Worm (Caenorhabditis elegans) whole organism, late embryonic: ENCODE measurements around the gene zif-1.

Experiments used
- C08G9.2 ChIP-seq: sonication (generic microtip); optimal IDR thresholded peaks from 2 replicates; lab custom pipeline; 2016; ENCODE audit warnings: mild to moderate bottlenecking, missing genetic modification characterization, moderate library complexity, missing compliant biosample characterization
- C38D4.7 ChIP-seq: fragments of 200-800 bp; sonication (Bioruptor generic); optimal IDR thresholded peaks from 2 replicates; lab custom pipeline; 2018; ENCODE audit warnings: mild to moderate bottlenecking, missing genetic modification characterization, moderate library complexity, missing compliant biosample characterization
- F13H6.1 ChIP-seq: sonication (generic microtip); optimal IDR thresholded peaks from 2 replicates; lab custom pipeline; 2016; ENCODE audit warnings: missing genetic modification characterization, missing compliant biosample characterization
- K09A11.1 ChIP-seq: sonication (generic microtip); optimal IDR thresholded peaks from 2 replicates; lab custom pipeline; 2017; ENCODE audit warnings: antibody characterized with exemption, mild to moderate bottlenecking, missing genetic modification characterization, missing compliant biosample characterization; ENCODE audit not compliant: insufficient read depth
- Y22D7AL.16 ChIP-seq: sonication (generic microtip); optimal IDR thresholded peaks from 2 replicates; lab custom pipeline; 2016; ENCODE audit warnings: missing genetic modification characterization, missing compliant biosample characterization
- ama-1 ChIP-seq: fragments of 150-350 bp; optimal IDR thresholded peaks from 2 replicates; lab custom pipeline; 2014
- ceh-18 ChIP-seq: sonication (generic microtip); optimal IDR thresholded peaks from 2 replicates; lab custom pipeline; 2016; ENCODE audit warnings: missing genetic modification characterization, missing compliant biosample characterization
- ceh-19 ChIP-seq: fragments of 200-800 bp; sonication (Bioruptor generic); optimal IDR thresholded peaks from 2 replicates; lab custom pipeline; 2018; ENCODE audit warnings: mild to moderate bottlenecking, missing genetic modification characterization, missing compliant biosample characterization
- ceh-24 ChIP-seq: sonication (generic microtip); optimal IDR thresholded peaks from 2 replicates; lab custom pipeline; 2016; ENCODE audit warnings: mild to moderate bottlenecking, missing genetic modification characterization, missing compliant biosample characterization
- ceh-30 ChIP-seq: fragments of 150-350 bp; optimal IDR thresholded peaks from 2 replicates; lab custom pipeline; 2014; ENCODE audit warnings: missing biosample characterization, missing genetic modification characterization
- ceh-45 ChIP-seq: fragments of 200-800 bp; sonication (Bioruptor generic); IDR thresholded peaks from 2 replicates; pipeline ENCODE4 v1.3.6; 2022; ENCODE audit warnings: missing genetic modification reagents, missing genetic modification characterization, missing compliant biosample characterization
- ceh-9 ChIP-seq: sonication (generic microtip); optimal IDR thresholded peaks from 2 replicates; lab custom pipeline; 2016; ENCODE audit warnings: mild to moderate bottlenecking, missing genetic modification characterization, inconsistent platforms, missing compliant biosample characterization
- che-1 ChIP-seq: sonication (generic microtip); optimal IDR thresholded peaks from 2 replicates; lab custom pipeline; 2016; ENCODE audit warnings: mild to moderate bottlenecking, missing genetic modification characterization, missing compliant biosample characterization
- dmd-4 ChIP-seq: sonication (generic microtip); optimal IDR thresholded peaks from 2 replicates; lab custom pipeline; 2016; ENCODE audit warnings: borderline replicate concordance, missing genetic modification characterization, missing compliant biosample characterization
- dve-1 ChIP-seq: sonication (generic microtip); optimal IDR thresholded peaks from 2 replicates; lab custom pipeline; 2017; ENCODE audit warnings: antibody characterized with exemption, mild to moderate bottlenecking, missing genetic modification characterization, missing compliant biosample characterization
- elt-4 ChIP-seq: sonication (generic microtip); optimal IDR thresholded peaks from 2 replicates; lab custom pipeline; 2016; ENCODE audit warnings: missing genetic modification characterization, missing compliant biosample characterization
- ets-4 ChIP-seq: sonication (generic microtip); optimal IDR thresholded peaks from 2 replicates; lab custom pipeline; 2016; ENCODE audit warnings: missing genetic modification characterization, missing compliant biosample characterization
- fax-1 ChIP-seq: sonication (generic microtip); optimal IDR thresholded peaks from 2 replicates; lab custom pipeline; 2016; ENCODE audit warnings: missing genotype, missing genetic modification characterization, missing compliant biosample characterization
- fkh-6 ChIP-seq: sonication (generic microtip); optimal IDR thresholded peaks from 2 replicates; lab custom pipeline; 2016; ENCODE audit warnings: missing genetic modification characterization, missing compliant biosample characterization
- gmeb-2 ChIP-seq: sonication (generic microtip); optimal IDR thresholded peaks from 2 replicates; lab custom pipeline; 2016; ENCODE audit warnings: missing genetic modification characterization, inconsistent platforms, missing compliant biosample characterization
- hlh-13 ChIP-seq: fragments of 200-800 bp; sonication (Bioruptor generic); optimal IDR thresholded peaks from 2 replicates; lab custom pipeline; 2018; ENCODE audit warnings: mild to moderate bottlenecking, missing genetic modification characterization, missing compliant biosample characterization
- hlh-30 ChIP-seq: sonication (generic microtip); optimal IDR thresholded peaks from 2 replicates; lab custom pipeline; 2017; ENCODE audit warnings: antibody characterized with exemption, missing genetic modification characterization, missing compliant biosample characterization; ENCODE audit not compliant: insufficient read depth
- hlh-6 ChIP-seq: sonication (generic microtip); optimal IDR thresholded peaks from 2 replicates; lab custom pipeline; 2016; ENCODE audit warnings: missing genotype, missing genetic modification characterization, missing compliant biosample characterization
- hlh-8 ChIP-seq: sonication (generic microtip); optimal IDR thresholded peaks from 2 replicates; lab custom pipeline; 2016; ENCODE audit warnings: missing genotype, missing genetic modification characterization, missing compliant biosample characterization
- lim-6 ChIP-seq: sonication (generic microtip); optimal IDR thresholded peaks from 2 replicates; lab custom pipeline; 2016; ENCODE audit warnings: missing genetic modification characterization, missing compliant biosample characterization
- mec-3 ChIP-seq: sonication (generic microtip); optimal IDR thresholded peaks from 2 replicates; lab custom pipeline; 2016; ENCODE audit warnings: borderline replicate concordance, missing genetic modification characterization, missing compliant biosample characterization
- nfya-1 ChIP-seq: sonication (generic microtip); optimal IDR thresholded peaks from 2 replicates; lab custom pipeline; 2017; ENCODE audit warnings: missing genetic modification characterization, mild to moderate bottlenecking, missing compliant biosample characterization, antibody characterized with exemption, moderate library complexity
- nhr-232 ChIP-seq: sonication (generic microtip); optimal IDR thresholded peaks from 2 replicates; lab custom pipeline; 2016; ENCODE audit warnings: missing genetic modification characterization, missing compliant biosample characterization
- pat-9 ChIP-seq: fragments of 200-800 bp; sonication (Bioruptor generic); optimal IDR thresholded peaks from 2 replicates; lab custom pipeline; 2018; ENCODE audit warnings: mild to moderate bottlenecking, missing genetic modification characterization, moderate library complexity, missing compliant biosample characterization
- pha-2 ChIP-seq: sonication (generic microtip); optimal IDR thresholded peaks from 2 replicates; lab custom pipeline; 2017; ENCODE audit warnings: mild to moderate bottlenecking, missing genetic modification characterization, missing compliant biosample characterization
- pha-4 ChIP-seq: fragments of 150-350 bp; optimal IDR thresholded peaks from 2 replicates; lab custom pipeline; 2018; ENCODE audit warnings: missing biosample characterization, missing genetic modification reagents, missing genetic modification characterization
- pqm-1 ChIP-seq: sonication (generic microtip); optimal IDR thresholded peaks from 2 replicates; lab custom pipeline; 2016; ENCODE audit warnings: missing genetic modification characterization, missing compliant biosample characterization
- rnt-1 ChIP-seq: sonication (generic microtip); optimal IDR thresholded peaks from 2 replicates; lab custom pipeline; 2016; ENCODE audit warnings: missing genetic modification characterization, missing compliant biosample characterization
- sdc-2 ChIP-seq: sonication (generic microtip); optimal IDR thresholded peaks from 2 replicates; lab custom pipeline; 2016; ENCODE audit warnings: missing genotype, missing genetic modification characterization, missing compliant biosample characterization
- sox-4 ChIP-seq: sonication (generic microtip); optimal IDR thresholded peaks from 2 replicates; lab custom pipeline; 2017; ENCODE audit warnings: mild to moderate bottlenecking, missing genetic modification characterization, inconsistent platforms, missing compliant biosample characterization
- syd-9 ChIP-seq: sonication (generic microtip); optimal IDR thresholded peaks from 2 replicates; lab custom pipeline; 2016; ENCODE audit warnings: mild to moderate bottlenecking, missing genetic modification characterization, moderate library complexity, missing compliant biosample characterization
- tbx-2 ChIP-seq: sonication (generic microtip); optimal IDR thresholded peaks from 2 replicates; lab custom pipeline; 2016; ENCODE audit warnings: missing genetic modification characterization, missing compliant biosample characterization
- ttx-3 ChIP-seq: sonication (generic microtip); optimal IDR thresholded peaks from 2 replicates; lab custom pipeline; 2016; ENCODE audit warnings: missing genetic modification reagents, missing genetic modification characterization, missing compliant biosample characterization
- unc-42 ChIP-seq: sonication (generic microtip); optimal IDR thresholded peaks from 2 replicates; lab custom pipeline; 2016; ENCODE audit warnings: missing genotype, missing genetic modification characterization, missing compliant biosample characterization
- unc-55 ChIP-seq: sonication (generic microtip); optimal IDR thresholded peaks from 2 replicates; lab custom pipeline; 2017; ENCODE audit warnings: missing biosample characterization, missing genetic modification reagents, missing genetic modification characterization

The zif-1 gene

DNA sequence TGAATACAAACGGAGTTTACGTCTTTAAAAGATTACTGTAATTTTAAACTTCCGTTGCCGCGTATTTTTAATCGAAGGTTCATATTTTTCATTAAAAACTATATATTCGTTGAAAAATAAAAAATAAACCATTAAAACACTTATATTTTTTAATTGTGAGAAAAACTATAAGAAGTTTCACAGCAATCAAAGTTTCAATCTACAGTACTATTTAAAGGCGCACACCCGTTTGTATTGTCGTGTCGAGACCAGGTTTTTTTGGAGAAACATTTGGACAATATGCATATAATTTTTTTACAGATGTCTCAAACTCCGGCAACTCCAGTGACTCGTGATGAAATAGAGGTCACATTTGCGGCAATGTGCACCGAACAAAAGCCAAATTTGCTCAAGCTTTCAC is 28.8 kb upstream of the zif-1 start, which contains the start of gene R08D7.5:
TSS of gene R08D7.5 (plus strand) at position 301 of the 400 bp plus-strand sequence.
- no peak for TF ChIP-seq pqm-1 (tag; lab: Kevin White, UChicago)
- TF ChIP-seq che-1 (tag; lab: Kevin White, UChicago): no peak
- TF ChIP-seq fax-1 (tag; lab: Kevin White, UChicago): no peak
- no peak for TF ChIP-seq Y22D7AL.16
- TF ChIP-seq ceh-30 (tag; lab: Kevin White, UChicago): no peak
- no peak for TF ChIP-seq dve-1
- no peak for TF ChIP-seq ceh-19 (GFP tag; lab: Kevin White, UChicago)
- TF ChIP-seq C08G9.2 (tag; lab: Kevin White, UChicago): no peak
- no peak for TF ChIP-seq ceh-24 (tag; lab: Kevin White, UChicago)
- no peak for TF ChIP-seq ceh-9 (tag; lab: Kevin White, UChicago)
- TF ChIP-seq pha-4 (tag; lab: Kevin White, UChicago): no peak
- TF ChIP-seq K09A11.1 (tag; lab: Kevin White, UChicago): no peak
- no peak for TF ChIP-seq rnt-1 (tag; lab: Kevin White, UChicago)
- no peak for TF ChIP-seq lim-6 (tag; lab: Kevin White, UChicago)
- TF ChIP-seq elt-4: no peak
- TF ChIP-seq fkh-6 (tag; lab: Kevin White, UChicago): no peak
- TF ChIP-seq pha-2: no peak

DNA sequence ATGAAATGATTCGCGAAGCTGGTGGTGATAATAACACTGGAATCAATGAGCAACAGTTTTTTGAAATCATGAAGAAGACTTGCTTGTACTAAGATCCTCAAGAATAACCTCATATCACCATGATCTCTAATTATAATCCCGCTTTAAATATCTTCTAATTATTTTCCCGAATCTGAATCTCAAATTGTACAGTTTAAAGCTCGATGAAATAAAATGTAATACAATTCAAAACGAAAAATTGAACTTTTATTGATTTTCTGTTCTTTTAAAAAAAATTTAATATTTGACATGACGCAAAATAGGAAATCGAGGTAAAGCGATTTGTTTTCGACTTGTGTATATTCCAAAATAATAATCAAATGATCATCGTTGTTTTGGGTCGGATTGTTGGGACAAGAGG is 27.7 kb upstream of the zif-1 start:
- no peak for TF ChIP-seq nhr-232 (tag; lab: Kevin White, UChicago)
- no peak for TF ChIP-seq ttx-3 (tag; lab: Kevin White, UChicago)
- TF ChIP-seq ceh-18 (tag; lab: Kevin White, UChicago): no peak
- no peak for TF ChIP-seq unc-42 (tag; lab: Kevin White, UChicago)
- TF ChIP-seq hlh-30: no peak
- no peak for TF ChIP-seq ets-4 (tag; lab: Kevin White, UChicago)
- no peak for TF ChIP-seq C38D4.7 (GFP tag; lab: Kevin White, UChicago)
- no peak for TF ChIP-seq K09A11.1 (tag; lab: Kevin White, UChicago)
- TF ChIP-seq ceh-9 (tag; lab: Kevin White, UChicago): no peak
- no peak for TF ChIP-seq elt-4
- no peak for TF ChIP-seq ceh-30 (tag; lab: Kevin White, UChicago)
- TF ChIP-seq hlh-8 (tag; lab: Kevin White, UChicago): no peak
- no peak for TF ChIP-seq hlh-13
- TF ChIP-seq sdc-2 (tag; lab: Kevin White, UChicago): no peak
- no peak for TF ChIP-seq nfya-1 (tag; lab: Kevin White, UChicago)
- TF ChIP-seq pat-9 (tag; lab: Kevin White, UChicago): no peak
- TF ChIP-seq unc-55 (GFP tag; lab: Kevin White, UChicago): no peak

DNA sequence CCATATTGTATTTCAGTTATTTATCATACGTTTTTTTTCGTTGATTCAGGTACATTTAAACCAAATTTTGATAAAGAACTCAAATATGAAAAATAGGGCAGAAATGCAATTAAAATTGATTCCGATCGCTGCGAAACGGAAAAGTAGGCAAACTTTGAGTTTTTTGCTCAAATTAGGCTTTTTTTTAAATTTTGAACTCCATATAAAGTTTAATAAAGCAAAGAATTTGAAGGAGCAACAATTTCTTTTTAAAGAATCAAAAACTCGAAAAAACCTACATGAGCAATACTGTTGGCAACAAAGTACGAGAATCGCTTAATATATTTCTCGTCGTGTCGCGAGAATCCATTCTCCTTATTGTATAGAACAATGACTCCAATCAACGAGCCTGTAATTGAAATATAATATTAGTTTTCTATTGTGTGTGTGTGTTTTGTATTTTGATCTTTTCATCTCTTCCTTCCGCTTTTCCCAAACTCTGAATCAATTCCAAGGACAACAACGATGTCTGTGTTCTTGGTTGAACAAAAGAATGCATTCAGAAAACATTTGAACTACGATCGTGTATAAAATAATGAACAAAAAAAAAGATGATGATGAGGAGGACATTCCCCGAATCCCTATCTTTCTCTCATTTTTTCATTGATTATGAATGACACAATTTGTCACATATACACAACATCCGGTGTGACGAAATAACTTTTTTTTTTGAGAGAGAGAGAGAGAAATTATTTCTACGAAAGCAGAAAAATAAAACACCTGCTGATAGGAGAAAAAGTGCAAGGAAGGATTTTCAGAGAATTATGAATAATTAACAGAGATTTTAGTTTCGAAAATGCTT is 23.8 kb upstream of the zif-1 start:
- TF ChIP-seq tbx-2 (tag; lab: Kevin White, UChicago) (no peak), pqm-1 (tag; lab: Kevin White, UChicago) (no peak), che-1 (tag; lab: Kevin White, UChicago) (no peak), fax-1 (tag; lab: Kevin White, UChicago) (no peak), mec-3 (tag; lab: Kevin White, UChicago) (no peak), unc-55 (GFP tag; lab: Kevin White, UChicago) (no peak), dve-1 (no peak), ceh-30 (tag; lab: Kevin White, UChicago) (no peak), F13H6.1 (tag; lab: Kevin White, UChicago) (no peak), ceh-18 (tag; lab: Kevin White, UChicago) (no peak), sox-4 (no peak), gmeb-2 (tag; lab: Kevin White, UChicago) (no peak), syd-9 (no peak), nfya-1 (tag; lab: Kevin White, UChicago) (no peak), ceh-45 (GFP tag; lab: Robert Waterston, UW) (no peak), hlh-6 (tag; lab: Kevin White, UChicago) (no peak), dmd-4 (tag; lab: Kevin White, UChicago) (no peak), ama-1 (no peak), pha-4 (tag; lab: Kevin White, UChicago) (no peak)
